In genomic region chrIII:10720170-10720569, ce11 we compare ENCODE assay signal across 5 worm cellular contexts.
TF ChIP-seq lines count a peak whose summit lies in the region.

No protein-coding gene starts in this region.

TF ChIP-seq in whole organism, L1 larva, 84 proteins besides CTCF, POLR2A, EP300 and RAD21 (continues in another document):
- TF ChIP-seq mab-9 (GFP tag; IDR thresholded peaks at IDR 0.05; lab: Robert Waterston, UW) (peak; percentile 67), tbx-2 (tag; optimal IDR thresholded peaks at IDR 0.05; lab: Kevin White, UChicago) (peak; percentile 92), ama-1 (optimal IDR thresholded peaks at IDR 0.05; lab: Kevin White, UChicago) (no peak), elt-3 (tag; optimal IDR thresholded peaks at IDR 0.05; lab: Kevin White, UChicago) (peak in 3 of 6 experiments; percentile 16 to 52 (median 36)), lin-13 (GFP tag; optimal IDR thresholded peaks at IDR 0.05; lab: Kevin White, UChicago) (peak; percentile 74), pax-3 (tag; optimal IDR thresholded peaks at IDR 0.05; lab: Kevin White, UChicago) (peak; percentile 75), snu-23 (GFP tag; optimal IDR thresholded peaks at IDR 0.05; lab: Kevin White, UChicago) (peak; percentile 95), unc-130 (tag; optimal IDR thresholded peaks at IDR 0.05; lab: Kevin White, UChicago) (peak; percentile 64), xbp-1 (tag; optimal IDR thresholded peaks at IDR 0.05; lab: Kevin White, UChicago) (peak; percentile 73), ceh-88 (GFP tag; IDR thresholded peaks at IDR 0.05; lab: Robert Waterston, UW) (no peak; the same call in 1 of the 2 replicates), ztf-4 (tag; optimal IDR thresholded peaks at IDR 0.05; lab: Kevin White, UChicago) (peak; percentile 82), fkh-8 (tag; optimal IDR thresholded peaks at IDR 0.05; lab: Kevin White, UChicago) (peak; percentile 88), nhr-76 (tag; optimal IDR thresholded peaks at IDR 0.05; lab: Kevin White, UChicago) (peak; percentile 50), unc-30 (tag; optimal IDR thresholded peaks at IDR 0.05; lab: Kevin White, UChicago) (no peak), snpc-4 (tag; optimal IDR thresholded peaks at IDR 0.05; lab: Kevin White, UChicago) (peak; percentile 60), alr-1 (tag; optimal IDR thresholded peaks at IDR 0.05; lab: Kevin White, UChicago; ENCODE audit: borderline replicate concordance) (no peak), nhr-71 (tag; optimal IDR thresholded peaks at IDR 0.05; lab: Kevin White, UChicago) (peak; percentile 97), C04F5.9 (tag; optimal IDR thresholded peaks at IDR 0.05; lab: Kevin White, UChicago) (peak; percentile 9)

TF ChIP-seq in whole organism, L3 larva, 47 proteins besides CTCF, POLR2A, EP300 and RAD21 (continues in another document):
- TF ChIP-seq pha-4 (tag; optimal IDR thresholded peaks at IDR 0.05; lab: Kevin White, UChicago) = peak; percentile 88
- peak; percentile 86 for TF ChIP-seq elt-2 (tag; optimal IDR thresholded peaks at IDR 0.05; lab: Kevin White, UChicago)
- peak; percentile 81 for TF ChIP-seq nhr-25 (tag; optimal IDR thresholded peaks at IDR 0.05; lab: Kevin White, UChicago)
- peak; percentile 75 for TF ChIP-seq nhr-23 (tag; optimal IDR thresholded peaks at IDR 0.05; lab: Kevin White, UChicago)
- TF ChIP-seq nhr-76 (tag; optimal IDR thresholded peaks at IDR 0.05; lab: Kevin White, UChicago) = no peak
- peak; percentile 1 for TF ChIP-seq elt-1 (tag; optimal IDR thresholded peaks at IDR 0.05; lab: Kevin White, UChicago)
- no peak for TF ChIP-seq fkh-2 (tag; optimal IDR thresholded peaks at IDR 0.05; lab: Kevin White, UChicago)
- peak; percentile 98 for TF ChIP-seq hmg-11 (tag; optimal IDR thresholded peaks at IDR 0.05; lab: Kevin White, UChicago)
- peak; percentile 22 for TF ChIP-seq nhr-43 (tag; optimal IDR thresholded peaks at IDR 0.05; lab: Kevin White, UChicago; ENCODE audit: poor library complexity, severe bottlenecking)
- TF ChIP-seq mdl-1 (tag; optimal IDR thresholded peaks at IDR 0.05; lab: Kevin White, UChicago) = peak; percentile 70
- peak; percentile 68 for TF ChIP-seq pqm-1 (tag; optimal IDR thresholded peaks at IDR 0.05; lab: Kevin White, UChicago)
- TF ChIP-seq ama-1 (optimal IDR thresholded peaks at IDR 0.05; lab: Kevin White, UChicago) = peak; percentile 35
- TF ChIP-seq skn-1 (tag; optimal IDR thresholded peaks at IDR 0.05; lab: Kevin White, UChicago) = peak; percentile 20
- peak; percentile 29 for TF ChIP-seq egl-27 (tag; optimal IDR thresholded peaks at IDR 0.05; lab: Kevin White, UChicago)
- no peak for TF ChIP-seq ZK546.5 (tag; optimal IDR thresholded peaks at IDR 0.05; lab: Kevin White, UChicago)
- TF ChIP-seq lin-39 (tag; optimal IDR thresholded peaks at IDR 0.05; lab: Kevin White, UChicago) = peak; percentile 86
- peak; percentile 6 for TF ChIP-seq nhr-11 (tag; optimal IDR thresholded peaks at IDR 0.05; lab: Kevin White, UChicago)
- peak; percentile 97 for TF ChIP-seq nfya-1 (tag; optimal IDR thresholded peaks at IDR 0.05; lab: Kevin White, UChicago; ENCODE audit: insufficient read depth)

TF ChIP-seq in whole organism, early embryonic, 17 proteins besides CTCF, POLR2A, EP300 and RAD21:
- TF ChIP-seq hmg-4 (GFP tag; optimal IDR thresholded peaks at IDR 0.05; lab: Kevin White, UChicago) = peak; percentile 6
- no peak for TF ChIP-seq sea-1 (GFP tag; conservative IDR thresholded peaks at IDR 0.05; lab: Robert Waterston, UW)
- no peak for TF ChIP-seq ceh-13 (GFP tag; optimal IDR thresholded peaks at IDR 0.05; lab: Kevin White, UChicago)
- peak; percentile 40 for TF ChIP-seq F13C5.2 (tag; optimal IDR thresholded peaks at IDR 0.05; lab: Kevin White, UChicago)
- 0 out of 2 replicates have a peak, but pooled peaks have one; percentile 20 for TF ChIP-seq flt-1 (GFP tag; IDR thresholded peaks at IDR 0.05; lab: Robert Waterston, UW)
- no peak for TF ChIP-seq tbx-11 (GFP tag; IDR thresholded peaks at IDR 0.05; lab: Robert Waterston, UW)
- TF ChIP-seq aly-1 (tag; optimal IDR thresholded peaks at IDR 0.05; lab: Kevin White, UChicago) = no peak
- TF ChIP-seq pes-1 (GFP tag; IDR thresholded peaks at IDR 0.05; lab: Robert Waterston, UW) = no peak
- TF ChIP-seq tra-4 (tag; optimal IDR thresholded peaks at IDR 0.05; lab: Kevin White, UChicago) = no peak

TF ChIP-seq in whole organism, midembryonic, 9 proteins besides CTCF, POLR2A, EP300 and RAD21:
- TF ChIP-seq tab-1 (GFP tag; IDR thresholded peaks at IDR 0.05; lab: Robert Waterston, UW) (no peak), ztf-23 (GFP tag; IDR thresholded peaks at IDR 0.05; lab: Robert Waterston, UW) (peak; percentile 46; the same call in 1 of the 2 replicates), ztf-29 (GFP tag; IDR thresholded peaks at IDR 0.05; lab: Robert Waterston, UW) (no peak), cog-1 (tag; optimal IDR thresholded peaks at IDR 0.05; lab: Kevin White, UChicago) (peak; percentile 26), klf-2 (GFP tag; conservative IDR thresholded peaks at IDR 0.05; lab: Robert Waterston, UW) (no peak), flt-1 (GFP tag; IDR thresholded peaks at IDR 0.05; lab: Robert Waterston, UW) (0 out of 2 replicates have a peak, but pooled peaks have one; percentile 39), med-1 (GFP tag; optimal IDR thresholded peaks at IDR 0.05; lab: Kevin White, UChicago; ENCODE audit: insufficient read depth) (no peak), T22C8.4 (GFP tag; IDR thresholded peaks at IDR 0.05; lab: Robert Waterston, UW) (peak; percentile 97), ref-1 (GFP tag; conservative IDR thresholded peaks at IDR 0.05; lab: Robert Waterston, UW) (no peak)

TF ChIP-seq in whole organism, young adult, 124 proteins besides CTCF, POLR2A, EP300 and RAD21 (continues in another document):
- TF ChIP-seq cebp-1 (GFP tag; IDR thresholded peaks at IDR 0.05; lab: Robert Waterston, UW) = peak; percentile 52; the same call in 1 of the 2 replicates
- peak; percentile 84 for TF ChIP-seq cebp-1 (tag; optimal IDR thresholded peaks at IDR 0.05; lab: Kevin White, UChicago)
- no peak for TF ChIP-seq attf-3 (GFP tag; conservative IDR thresholded peaks at IDR 0.05; lab: Robert Waterston, UW)
- TF ChIP-seq ccch-3 (GFP tag; optimal IDR thresholded peaks at IDR 0.05; lab: Kevin White, UChicago) = no peak
- TF ChIP-seq hlh-26 (GFP tag; conservative IDR thresholded peaks at IDR 0.05; lab: Robert Waterston, UW) = no peak
- TF ChIP-seq attf-5 (GFP tag; optimal IDR thresholded peaks at IDR 0.05; lab: Kevin White, UChicago) = peak; percentile 81
- TF ChIP-seq dpl-1 (GFP tag; optimal IDR thresholded peaks at IDR 0.05; lab: Kevin White, UChicago) = no peak
- peak; percentile 68 for TF ChIP-seq rcor-1 (GFP tag; IDR thresholded peaks at IDR 0.05; lab: Robert Waterston, UW)
- TF ChIP-seq lsl-1 (GFP tag; optimal IDR thresholded peaks at IDR 0.05; lab: Kevin White, UChicago) = peak; percentile 36
- TF ChIP-seq bed-1 (GFP tag; IDR thresholded peaks at IDR 0.05; lab: Robert Waterston, UW) = no peak
- TF ChIP-seq lir-1 (GFP tag; conservative IDR thresholded peaks at IDR 0.05; lab: Robert Waterston, UW) = peak; percentile 41
- TF ChIP-seq lin-26 (GFP tag; IDR thresholded peaks at IDR 0.05; lab: Robert Waterston, UW) = peak; percentile 73
- no peak for TF ChIP-seq aptf-2 (GFP tag; conservative IDR thresholded peaks at IDR 0.05; lab: Robert Waterston, UW)
- no peak for TF ChIP-seq unc-130 (GFP tag; optimal IDR thresholded peaks at IDR 0.05; lab: Kevin White, UChicago)
- TF ChIP-seq egrh-3 (GFP tag; IDR thresholded peaks at IDR 0.05; lab: Robert Waterston, UW) = 0 out of 2 replicates have a peak, but pooled peaks have one; percentile 12
- TF ChIP-seq K11D2.4 (GFP tag; IDR thresholded peaks at IDR 0.05; lab: Robert Waterston, UW) = peak; percentile 71; the same call in 1 of the 2 replicates
- TF ChIP-seq ZK185.1 (tag; optimal IDR thresholded peaks at IDR 0.05; lab: Kevin White, UChicago; ENCODE audit: poor library complexity, severe bottlenecking) = peak; percentile 42
- no peak for TF ChIP-seq dpff-1 (tag; optimal IDR thresholded peaks at IDR 0.05; lab: Kevin White, UChicago)
- no peak for TF ChIP-seq hrde-1 (tag; optimal IDR thresholded peaks at IDR 0.05; lab: Kevin White, UChicago; ENCODE audit: borderline replicate concordance)
- no peak for TF ChIP-seq xnd-1 (tag; optimal IDR thresholded peaks at IDR 0.05; lab: Kevin White, UChicago)
- no peak for TF ChIP-seq F37B4.10 (GFP tag; IDR thresholded peaks at IDR 0.05; lab: Robert Waterston, UW)
- TF ChIP-seq tbp1 (GFP tag; optimal IDR thresholded peaks at IDR 0.05; lab: Kevin White, UChicago) = peak; percentile 58
- no peak for TF ChIP-seq die-1 (tag; optimal IDR thresholded peaks at IDR 0.05; lab: Kevin White, UChicago)
- peak; percentile 79 for TF ChIP-seq lin-40 (tag; optimal IDR thresholded peaks at IDR 0.05; lab: Kevin White, UChicago)
- no peak for TF ChIP-seq Y53G8AR.9 (GFP tag; conservative IDR thresholded peaks at IDR 0.05; lab: Robert Waterston, UW)
- TF ChIP-seq ceh-100 (GFP tag; IDR thresholded peaks at IDR 0.05; lab: Robert Waterston, UW) = 0 out of 2 replicates have a peak, but pooled peaks have one; percentile 32
- TF ChIP-seq ztf-22 (GFP tag; optimal IDR thresholded peaks at IDR 0.05; lab: Kevin White, UChicago) = peak; percentile 54
- TF ChIP-seq ztf-18 (tag; optimal IDR thresholded peaks at IDR 0.05; lab: Kevin White, UChicago) = peak; percentile 44
- TF ChIP-seq fkh-3 (tag; optimal IDR thresholded peaks at IDR 0.05; lab: Kevin White, UChicago) = no peak
- TF ChIP-seq nfya-2 (GFP tag; IDR thresholded peaks at IDR 0.05; lab: Robert Waterston, UW) = no peak
- no peak for TF ChIP-seq F57A8.1 (GFP tag; optimal IDR thresholded peaks at IDR 0.05; lab: Kevin White, UChicago)
- peak; percentile 72 for TF ChIP-seq ceh-27 (GFP tag; optimal IDR thresholded peaks at IDR 0.05; lab: Kevin White, UChicago)
- TF ChIP-seq rpc-1 (optimal IDR thresholded peaks at IDR 0.05; lab: Kevin White, UChicago) = no peak
- no peak for TF ChIP-seq rpc-1 (tag; optimal IDR thresholded peaks at IDR 0.05; lab: Kevin White, UChicago)
- peak; percentile 78 for TF ChIP-seq ekl-4 (GFP tag; IDR thresholded peaks at IDR 0.05; lab: Robert Waterston, UW)
- TF ChIP-seq F22D6.2 (tag; optimal IDR thresholded peaks at IDR 0.05; lab: Kevin White, UChicago) = no peak
- peak; percentile 95 for TF ChIP-seq zfh-2 (GFP tag; conservative IDR thresholded peaks at IDR 0.05; lab: Robert Waterston, UW)
- TF ChIP-seq F39B2.1 (GFP tag; IDR thresholded peaks at IDR 0.05; lab: Robert Waterston, UW) = no peak
- no peak for TF ChIP-seq snpc-4 (GFP tag; optimal IDR thresholded peaks at IDR 0.05; lab: Kevin White, UChicago)
- peak in 2 of 4 experiments; percentile 26 to 30 for TF ChIP-seq snpc-4 (tag; optimal IDR thresholded peaks at IDR 0.05; lab: Kevin White, UChicago)
- peak; percentile 59 for TF ChIP-seq ztf-26 (tag; optimal IDR thresholded peaks at IDR 0.05; lab: Kevin White, UChicago)
- TF ChIP-seq tlf-1 (GFP tag; optimal IDR thresholded peaks at IDR 0.05; lab: Kevin White, UChicago) = peak; percentile 57

Comparison
In these comparisons a context has a peak if more than half of its experiments do, and no peak if none do; other contexts are left out.
1. Of the 8 proteins assayed by ChIP-seq in both whole organism, young adult and whole organism, L1 larva: peak only in whole organism, young adult: none; only in whole organism, L1 larva: dpl-1, nhr-90 and unc-130; in both: efl-1; in neither: 2; mixed calls (peak in some experiments, not most) for 2.